Fruit fly (Drosophila melanogaster): ENCODE data around the gene BBS8.

BBS8 gene

DNA sequence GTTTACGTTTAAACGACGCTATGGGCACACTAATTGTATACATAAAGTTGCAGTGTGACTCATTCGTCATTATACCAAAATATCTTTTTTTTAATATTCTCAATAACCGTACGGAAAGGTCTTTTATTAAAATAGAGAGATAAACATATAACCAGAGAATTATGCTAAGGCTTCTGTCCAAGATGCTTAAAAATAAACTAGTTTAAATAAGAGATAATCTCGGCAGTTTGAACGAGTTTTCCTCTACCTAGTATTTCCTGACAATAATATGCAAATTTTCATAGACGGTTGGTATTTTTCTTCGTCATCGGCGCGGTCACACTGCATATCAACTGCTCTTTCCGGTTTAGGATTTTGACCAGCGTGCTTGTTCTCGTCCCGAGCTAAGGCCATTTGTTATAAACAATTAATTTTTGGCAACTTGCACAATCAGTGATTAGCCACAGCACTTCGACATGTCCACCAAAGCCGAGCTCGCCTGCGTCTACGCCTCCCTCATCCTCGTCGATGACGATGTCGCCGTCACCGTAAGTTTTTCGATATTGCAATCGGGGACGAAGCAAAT, 3.0 kb upstream of the BBS8 start, which contains the start of the genes CG13690 and RpLP1 (continued):
- TF ChIP-seq kah (GFP tag; optimal IDR thresholded peaks at IDR 0.05) = peak; percentile 76
- peak; percentile 19; the same call in 1 of the 2 replicates for TF ChIP-seq ssp (GFP tag; IDR thresholded peaks at IDR 0.05)
- peak; percentile 69; the same call in 1 of the 3 replicates for TF ChIP-seq gce (GFP tag; IDR thresholded peaks at IDR 0.05)
- peak; percentile 97 for TF ChIP-seq CG9437 (GFP tag; optimal IDR thresholded peaks at IDR 0.05)
- no peak for TF ChIP-seq Antp (GFP tag; optimal IDR thresholded peaks at IDR 0.05)
- TF ChIP-seq CG14050 (GFP tag; IDR thresholded peaks at IDR 0.05) = peak; percentile 25; the same call in 1 of the 3 replicates
- TF ChIP-seq toy (GFP tag; IDR thresholded peaks at IDR 0.05) = no peak
- peak; percentile 73 for TF ChIP-seq CoRest (tag; optimal IDR thresholded peaks at IDR 0.05)
- peak; percentile 97 for TF ChIP-seq gfzf (GFP tag; optimal IDR thresholded peaks at IDR 0.05)
- TF ChIP-seq Jarid2 (GFP tag; optimal IDR thresholded peaks at IDR 0.05) = peak; percentile 64
- no peak for TF ChIP-seq danr (GFP tag; IDR thresholded peaks at IDR 0.05)
- TF ChIP-seq Gsc (GFP tag; IDR thresholded peaks at IDR 0.05) = no peak
- no peak for TF ChIP-seq gt (GFP tag; IDR thresholded peaks at IDR 0.05)
- TF ChIP-seq Stat92E (GFP tag; optimal IDR thresholded peaks at IDR 0.05) = peak in 1 of 3 experiments; percentile 85
- TF ChIP-seq CG2199 (GFP tag; IDR thresholded peaks at IDR 0.05) = no peak
- peak; percentile 25 for TF ChIP-seq bab2 (GFP tag; optimal IDR thresholded peaks at IDR 0.05)
- 0 out of 2 replicates have a peak, but pooled peaks have one; percentile 17 for TF ChIP-seq sna (GFP tag; IDR thresholded peaks at IDR 0.05; ENCODE audit: partially characterized antibody)
- peak; percentile 88 for TF ChIP-seq BtbVII (GFP tag; optimal IDR thresholded peaks at IDR 0.05)
- TF ChIP-seq CG18262 (tag; optimal IDR thresholded peaks at IDR 0.05) = peak; percentile 74
- no peak for TF ChIP-seq lov (optimal IDR thresholded peaks at IDR 0.05)
- peak; percentile 77; the same call in 2 of the 3 replicates for TF ChIP-seq lov (GFP tag; IDR thresholded peaks at IDR 0.05)
- peak; percentile 54; the same call in 1 of the 3 replicates for TF ChIP-seq C15 (GFP tag; IDR thresholded peaks at IDR 0.05)
- TF ChIP-seq sob (GFP tag; IDR thresholded peaks at IDR 0.05) = 0 out of 2 replicates have a peak, but pooled peaks have one; percentile 64
- TF ChIP-seq Spps (tag; optimal IDR thresholded peaks at IDR 0.05) = peak; percentile 54
- TF ChIP-seq Dbx (GFP tag; IDR thresholded peaks at IDR 0.05) = peak; percentile 48; the same call in 1 of the 3 replicates
- TF ChIP-seq CG15011 (GFP tag; optimal IDR thresholded peaks at IDR 0.05) = peak; percentile 83
- peak in 1 of 2 experiments; percentile 60 for TF ChIP-seq insv (GFP tag; optimal IDR thresholded peaks at IDR 0.05)
- TF ChIP-seq sens-2 (GFP tag; IDR thresholded peaks at IDR 0.05) = 0 out of 2 replicates have a peak, but pooled peaks have one; percentile 25
- TF ChIP-seq Neu2 (GFP tag; optimal IDR thresholded peaks at IDR 0.05; ENCODE audit: borderline replicate concordance) = no peak
- TF ChIP-seq sima (GFP tag; optimal IDR thresholded peaks at IDR 0.05) = no peak
- peak; percentile 93 for TF ChIP-seq MTF-1 (GFP tag; optimal IDR thresholded peaks at IDR 0.05; ENCODE audit: borderline replicate concordance)
- peak; percentile 45; the same call in 2 of the 3 replicates for TF ChIP-seq row (GFP tag; IDR thresholded peaks at IDR 0.05)
- TF ChIP-seq caup (GFP tag; optimal IDR thresholded peaks at IDR 0.05; ENCODE audit: severe bottlenecking) = peak; percentile 91
- TF ChIP-seq Optix (GFP tag; IDR thresholded peaks at IDR 0.05) = peak; percentile 24; the same call in 1 of the 3 replicates
- TF ChIP-seq grau (tag; optimal IDR thresholded peaks at IDR 0.05) = peak; percentile 74
- TF ChIP-seq Mrtf (GFP tag; IDR thresholded peaks at IDR 0.05) = no peak
- peak; percentile 31 for TF ChIP-seq HLH54F (GFP tag; optimal IDR thresholded peaks at IDR 0.05)
- peak; percentile 77 for TF ChIP-seq CG2202 (tag; optimal IDR thresholded peaks at IDR 0.05)
- TF ChIP-seq CG6854 (GFP tag; optimal IDR thresholded peaks at IDR 0.05) = peak; percentile 64
- TF ChIP-seq Ptx1 (GFP tag; IDR thresholded peaks at IDR 0.05) = no peak
- TF ChIP-seq pb (GFP tag; optimal IDR thresholded peaks at IDR 0.05) = peak; percentile 66
- TF ChIP-seq Deaf1 (tag; optimal IDR thresholded peaks at IDR 0.05) = peak; percentile 50
- peak; percentile 63 for TF ChIP-seq CG12769 (tag; optimal IDR thresholded peaks at IDR 0.05)
- peak; percentile 24; the same call in 1 of the 2 replicates for TF ChIP-seq ap (GFP tag; IDR thresholded peaks at IDR 0.05)
- TF ChIP-seq hkb (optimal IDR thresholded peaks at IDR 0.05) = no peak
- peak; percentile 71 for TF ChIP-seq hkb (GFP tag; IDR thresholded peaks at IDR 0.05)
- TF ChIP-seq H15 (GFP tag; IDR thresholded peaks at IDR 0.05) = no peak
- TF ChIP-seq CG9932 (GFP tag; IDR thresholded peaks at IDR 0.05) = peak; percentile 49
- no peak for TF ChIP-seq CG8478 (optimal IDR thresholded peaks at IDR 0.05)
- TF ChIP-seq Hr51 (GFP tag; optimal IDR thresholded peaks at IDR 0.05) = peak; percentile 39 to 72
